Fruit fly (Drosophila melanogaster) whole organism: ENCODE results near the gene Cyp313a4.
"Not testable (repeated sequence)": the region's sequence is repeated elsewhere in the genome, so short reads cannot be mapped to it uniquely, and the experiment has no call there.

ENCODE experiments used
- CG8478 ChIP-seq: fragments of >200 bp; optimal IDR thresholded peaks from 2 replicates; lab custom pipeline; 2018; ENCODE audit warnings: inconsistent platforms
- Dll ChIP-seq: fragments of >200 bp; optimal IDR thresholded peaks from 2 replicates; lab custom pipeline; 2017
- EcR ChIP-seq, 2 experiments: fragments of >200 bp; optimal IDR thresholded peaks; 2 replicates each; lab custom pipeline; 2017; ENCODE audit warnings: missing biosample characterization in 2 of 2, missing genetic modification characterization in 2 of 2, missing genetic modification reagents in 2 of 2
- pan ChIP-seq: fragments of >200 bp; optimal IDR thresholded peaks from 2 replicates; lab custom pipeline; 2017
- psq ChIP-seq: fragments of >200 bp; optimal IDR thresholded peaks from 2 replicates; lab custom pipeline; 2017
- usp ChIP-seq: fragments of >200 bp; optimal IDR thresholded peaks from 2 replicates; lab custom pipeline; 2017; ENCODE audit warnings: missing biosample characterization, missing genetic modification characterization, mixed read lengths

Cyp313a4 gene

DNA sequence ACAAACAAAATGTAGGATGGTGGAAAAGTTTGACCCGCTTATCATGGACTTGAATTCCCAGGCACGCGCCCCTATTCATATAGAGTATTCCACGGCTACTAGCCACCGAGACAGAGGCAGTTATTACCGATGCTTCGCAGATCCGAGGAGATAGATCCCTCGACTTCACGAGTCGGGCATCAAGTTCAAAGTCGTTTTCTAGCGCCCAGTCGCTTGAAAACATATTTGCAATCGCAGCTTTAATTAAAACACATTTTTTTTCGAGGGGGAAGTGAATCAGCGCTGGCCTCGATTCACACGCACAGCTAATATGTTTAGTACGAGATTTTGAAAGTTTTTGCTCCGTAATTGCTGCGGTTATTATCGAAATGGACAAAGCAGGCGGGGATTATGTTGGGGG is 34.1 kb upstream of the Cyp313a4 start:
- no peak for TF ChIP-seq CG8478 (lab: Kevin White, UChicago)
- TF ChIP-seq usp (GFP tag; lab: Kevin White, UChicago) = no peak
- no peak for TF ChIP-seq Dll (lab: Kevin White, UChicago)
- TF ChIP-seq pan (lab: Kevin White, UChicago) = no peak
- TF ChIP-seq EcR (GFP tag; optimal IDR thresholded peaks at IDR 0.05; lab: Kevin White, UChicago) = no peak
- no peak for TF ChIP-seq psq (lab: Kevin White, UChicago)

DNA sequence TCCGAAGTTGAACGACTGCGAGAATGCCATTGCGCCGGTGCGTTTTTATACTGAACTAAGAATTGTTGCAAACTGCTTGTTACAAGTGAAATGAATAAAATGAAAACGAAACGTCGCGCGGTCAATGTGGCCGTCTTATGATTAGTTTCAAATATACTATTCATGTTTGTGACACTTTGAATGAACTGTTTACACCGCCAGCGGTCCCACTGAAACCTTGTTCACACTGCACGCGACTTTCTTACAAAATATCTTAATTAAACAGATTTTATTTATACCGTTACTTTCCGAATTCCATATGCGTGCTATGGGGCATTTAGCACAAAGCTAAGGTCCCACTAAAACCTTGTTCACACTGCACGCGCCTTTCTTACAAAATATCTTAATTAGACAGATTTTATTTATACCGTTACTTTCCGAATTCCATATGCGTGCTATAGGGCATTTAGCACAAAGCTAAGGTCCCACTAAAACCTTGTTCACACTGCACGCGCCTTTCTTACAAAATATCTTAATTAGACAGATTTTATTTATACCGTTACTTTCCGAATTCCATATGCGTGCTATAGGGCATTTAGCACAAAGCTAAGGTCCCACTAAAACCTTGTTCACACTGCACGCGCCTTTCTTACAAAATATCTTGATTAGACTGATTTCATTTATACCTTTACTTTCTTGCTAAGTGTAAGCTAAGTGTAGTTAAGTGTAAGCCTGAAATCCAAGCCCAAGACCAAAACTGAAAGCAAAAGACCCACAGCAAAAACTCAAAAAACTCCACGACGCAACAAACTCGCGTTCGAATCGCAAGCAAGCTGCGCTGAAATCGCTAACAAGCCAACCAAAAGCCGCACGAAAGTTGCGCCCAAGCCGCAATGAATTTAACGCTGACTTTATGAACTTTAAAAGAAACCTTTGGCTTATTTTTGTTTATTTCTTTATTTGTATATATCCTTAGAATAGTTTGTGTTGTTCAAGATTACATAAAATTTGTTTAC is 31.3 kb upstream of the Cyp313a4 start, which contains the start of gene PolQ:
Gene PolQ (minus strand): TSS at position 122 of the 995 bp plus-strand sequence.
- not testable (repeated sequence) for TF ChIP-seq EcR (GFP tag; optimal IDR thresholded peaks at IDR 0.05; lab: Kevin White, UChicago); psq (lab: Kevin White, UChicago); pan (lab: Kevin White, UChicago)

DNA sequence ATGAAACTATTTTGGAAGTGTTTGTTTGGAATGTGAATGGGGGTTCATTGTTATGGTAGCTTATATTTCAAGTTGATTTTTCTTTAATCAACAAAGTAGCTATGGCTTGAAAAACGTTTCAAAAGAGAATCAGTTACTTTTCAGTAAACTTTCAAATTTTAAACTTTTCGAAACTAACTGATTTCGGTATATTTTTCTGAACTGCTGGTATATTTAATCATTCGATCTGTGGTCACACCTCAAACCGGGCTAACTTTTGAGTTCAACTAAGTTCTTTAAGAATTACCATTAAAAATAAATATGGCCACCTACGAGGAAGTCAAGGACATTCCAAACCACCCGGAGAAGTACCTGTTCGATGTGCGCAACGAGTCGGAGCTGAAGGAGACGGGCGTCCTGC is 23.7 kb upstream of the Cyp313a4 start, which contains the start of gene CG12279:
Gene CG12279 (plus strand): TSS at position 234 of the 400 bp plus-strand sequence.
- no peak for TF ChIP-seq usp (GFP tag; lab: Kevin White, UChicago)
- no peak for TF ChIP-seq pan (lab: Kevin White, UChicago)
- no peak for TF ChIP-seq psq (lab: Kevin White, UChicago)
- TF ChIP-seq CG8478 (lab: Kevin White, UChicago) = no peak
- no peak for TF ChIP-seq Dll (lab: Kevin White, UChicago)
- no peak for TF ChIP-seq EcR (GFP tag; optimal IDR thresholded peaks at IDR 0.05; lab: Kevin White, UChicago)

DNA sequence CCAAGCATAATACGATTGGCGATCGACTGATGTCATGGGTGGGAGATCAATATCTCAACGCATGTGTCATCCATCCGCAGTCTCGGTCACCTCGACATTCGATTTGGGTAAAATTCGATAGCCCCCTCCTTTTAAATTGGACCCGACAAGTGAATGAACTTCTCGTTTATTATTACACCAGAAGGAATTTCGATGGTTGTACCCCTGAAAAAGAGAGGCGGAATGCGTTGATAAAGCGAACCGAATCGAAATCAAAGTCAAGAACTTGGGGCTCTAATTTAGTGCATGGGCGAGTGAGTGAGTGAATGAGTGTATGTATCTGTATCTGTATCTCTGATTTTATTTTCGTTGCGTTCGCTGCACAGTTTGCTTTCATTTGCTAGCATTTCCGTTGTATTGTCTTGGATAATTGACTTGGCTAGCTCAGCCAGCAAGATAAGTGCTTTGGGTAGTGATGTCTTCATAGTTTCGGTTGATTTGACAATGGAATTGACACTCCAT is 20.9 kb upstream of the Cyp313a4 start:
- TF ChIP-seq psq (lab: Kevin White, UChicago) = no peak
- TF ChIP-seq usp (GFP tag; lab: Kevin White, UChicago) = no peak
- TF ChIP-seq Dll (lab: Kevin White, UChicago) = no peak
- TF ChIP-seq EcR (GFP tag; optimal IDR thresholded peaks at IDR 0.05; lab: Kevin White, UChicago) = no peak
- no peak for TF ChIP-seq CG8478 (lab: Kevin White, UChicago)
- no peak for TF ChIP-seq pan (lab: Kevin White, UChicago)

DNA sequence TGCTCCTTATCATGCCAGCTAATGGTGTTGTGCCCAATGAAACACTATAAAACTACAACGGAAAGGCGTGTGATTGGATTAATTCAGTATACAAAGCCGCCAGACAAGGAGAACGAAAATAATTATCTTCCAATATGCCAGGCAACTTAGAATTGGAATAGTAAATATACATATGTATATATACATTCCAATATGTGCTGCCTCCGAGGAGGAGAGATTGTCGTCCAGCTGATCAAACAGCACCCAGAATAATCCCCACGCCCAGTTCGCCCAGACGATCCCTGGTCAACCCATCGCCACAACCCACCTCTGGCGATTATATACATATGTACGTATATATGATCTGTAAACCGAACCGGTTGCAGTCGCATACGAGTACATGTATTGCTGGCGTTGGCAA is 20.1 kb upstream of the Cyp313a4 start:
- TF ChIP-seq pan (lab: Kevin White, UChicago) (no peak), usp (GFP tag; lab: Kevin White, UChicago) (no peak), psq (lab: Kevin White, UChicago) (no peak), CG8478 (lab: Kevin White, UChicago) (no peak), Dll (lab: Kevin White, UChicago) (no peak), EcR (GFP tag; optimal IDR thresholded peaks at IDR 0.05; lab: Kevin White, UChicago) (no peak)

DNA sequence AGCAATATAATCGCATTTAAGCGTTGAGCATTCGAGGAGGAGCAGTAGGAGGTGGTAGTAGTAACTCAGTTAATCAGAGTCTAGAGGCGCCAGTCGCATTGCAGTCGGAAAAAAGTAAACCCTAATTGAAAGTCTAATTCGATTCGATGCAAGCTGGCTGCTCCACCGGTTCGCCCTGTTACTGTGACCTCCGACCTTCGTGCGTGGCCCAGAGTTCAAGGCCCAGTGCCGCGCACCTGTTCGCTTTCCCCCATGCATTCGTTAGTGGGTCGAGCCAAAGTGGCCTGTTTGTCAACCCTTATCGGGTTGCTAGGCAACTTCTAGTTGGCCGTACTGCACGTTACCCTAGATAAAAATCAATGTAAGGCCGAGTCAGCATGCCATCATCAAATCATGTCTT is 19.3 kb upstream of the Cyp313a4 start:
- no peak for TF ChIP-seq usp (GFP tag; lab: Kevin White, UChicago)
- TF ChIP-seq EcR (GFP tag; optimal IDR thresholded peaks at IDR 0.05; lab: Kevin White, UChicago) = no peak

dm6 chr3R:12699620-12700378 is 18.6 kb upstream of the Cyp313a4 start:
- TF ChIP-seq usp (GFP tag; lab: Kevin White, UChicago) = no peak
- no peak for TF ChIP-seq CG8478 (lab: Kevin White, UChicago)
- TF ChIP-seq pan (lab: Kevin White, UChicago) = no peak
- TF ChIP-seq Dll (lab: Kevin White, UChicago) = no peak
- TF ChIP-seq EcR (GFP tag; optimal IDR thresholded peaks at IDR 0.05; lab: Kevin White, UChicago) = no peak
- no peak for TF ChIP-seq psq (lab: Kevin White, UChicago)

DNA sequence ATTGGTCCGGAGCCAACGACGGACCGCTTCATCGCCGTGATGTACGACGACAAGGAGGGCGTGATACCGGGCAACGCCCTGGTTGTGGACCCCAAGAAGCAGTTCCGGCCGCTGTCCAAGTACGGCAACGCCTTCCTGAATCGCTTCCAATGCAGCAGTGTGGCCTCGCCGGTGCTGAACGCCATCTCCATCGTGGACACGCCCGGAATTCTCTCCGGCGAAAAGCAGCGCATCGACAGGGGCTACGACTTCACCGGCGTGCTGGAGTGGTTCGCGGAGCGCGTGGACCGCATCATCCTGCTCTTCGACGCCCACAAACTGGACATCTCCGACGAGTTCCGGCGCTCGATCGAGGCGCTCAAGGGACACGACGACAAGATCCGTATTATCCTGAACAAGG is 17.2 kb upstream of the Cyp313a4 start:
- TF ChIP-seq usp (GFP tag; lab: Kevin White, UChicago) (no peak), EcR (GFP tag; optimal IDR thresholded peaks at IDR 0.05; lab: Kevin White, UChicago) (no peak), Dll (lab: Kevin White, UChicago) (no peak), CG8478 (lab: Kevin White, UChicago) (no peak), pan (lab: Kevin White, UChicago) (no peak)

DNA sequence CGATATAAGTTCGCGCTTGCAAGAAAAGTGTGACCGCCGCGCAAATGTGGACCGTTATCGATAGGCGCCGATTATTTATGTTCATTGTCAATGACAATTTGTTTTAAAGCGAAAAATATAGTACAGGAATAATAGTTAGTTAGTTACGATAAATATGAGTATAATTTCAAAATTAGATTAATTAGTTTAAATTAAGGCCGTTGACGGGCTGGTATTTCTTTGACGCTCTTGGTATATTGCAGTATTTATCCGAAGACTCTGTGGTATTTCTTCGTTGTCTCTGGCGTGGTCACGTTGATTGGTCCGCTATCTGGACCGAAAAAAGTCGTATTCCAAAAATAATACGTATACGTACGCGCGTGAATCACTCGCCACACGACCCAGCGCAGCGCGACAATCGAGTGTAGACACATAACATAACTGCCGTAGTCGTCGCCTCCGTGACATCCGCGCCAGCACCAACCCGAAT is 16.4 kb upstream of the Cyp313a4 start:
- TF ChIP-seq usp (GFP tag; lab: Kevin White, UChicago) (no peak), Dll (lab: Kevin White, UChicago) (no peak), psq (lab: Kevin White, UChicago) (no peak), EcR (GFP tag; optimal IDR thresholded peaks at IDR 0.05; lab: Kevin White, UChicago) (no peak), CG8478 (lab: Kevin White, UChicago) (no peak)

- TF ChIP-seq usp (GFP tag; lab: Kevin White, UChicago) (no peak), EcR (GFP tag; optimal IDR thresholded peaks at IDR 0.05; lab: Kevin White, UChicago) (no peak), Dll (lab: Kevin White, UChicago) (no peak), psq (lab: Kevin White, UChicago) (no peak), CG8478 (lab: Kevin White, UChicago) (no peak), pan (lab: Kevin White, UChicago) (no peak)
These were observed 15.8 kb upstream of the Cyp313a4 start, which contains the start of gene Past1 for dm6 chr3R:12697022-12697421. Gene Past1, plus strand, starts transcription at chr3R:12697322.
